Fruit fly (Drosophila melanogaster) whole organism, embryonic: ENCODE results near the gene CG13000.

Experiments used
- B-H2 ChIP-seq: fragments of 200-800 bp; sonication (Bioruptor generic); optimal IDR thresholded peaks from 2 replicates; lab custom pipeline; 2018; ENCODE audit warnings: missing biosample characterization, mild to moderate bottlenecking, missing genetic modification characterization
- CG10543 ChIP-seq: fragments of 200-800 bp; sonication (Bioruptor generic); optimal IDR thresholded peaks from 3 replicates; lab custom pipeline; 2017; ENCODE audit warnings: missing biosample characterization, mild to moderate bottlenecking, missing genetic modification characterization, moderate library complexity
- CG12744 ChIP-seq: fragments of 200-800 bp; sonication (Bioruptor generic); optimal IDR thresholded peaks from 2 replicates; lab custom pipeline; 2016; ENCODE audit warnings: missing biosample characterization, missing genetic modification characterization
- CG12942 ChIP-seq: fragments of 200-800 bp; sonication (Bioruptor generic); optimal IDR thresholded peaks from 3 replicates; lab custom pipeline; 2016; ENCODE audit warnings: missing biosample characterization, missing genetic modification characterization
- CG13894 ChIP-seq: fragments of 200-800 bp; sonication (Bioruptor generic); optimal IDR thresholded peaks from 3 replicates; lab custom pipeline; 2018; ENCODE audit warnings: missing biosample characterization, mild to moderate bottlenecking, missing genetic modification characterization, moderate library complexity
- CG15479 ChIP-seq: fragments of 200-800 bp; sonication (Bioruptor generic); optimal IDR thresholded peaks from 3 replicates; lab custom pipeline; 2019; ENCODE audit warnings: missing biosample characterization, mild to moderate bottlenecking, missing genetic modification characterization, moderate library complexity
- CG15696 ChIP-seq: fragments of 200-800 bp; sonication (Bioruptor generic); optimal IDR thresholded peaks from 2 replicates; lab custom pipeline; 2019; ENCODE audit warnings: missing biosample characterization, mild to moderate bottlenecking, missing genetic modification characterization, moderate library complexity
- CG17361 ChIP-seq: fragments of 200-800 bp; sonication (Bioruptor generic); IDR thresholded peaks from 3 replicates; pipeline ENCODE4 v1.3.6; 2022; ENCODE audit warnings: missing biosample characterization, missing genetic modification characterization
- CG18476 ChIP-seq: fragments of 200-800 bp; sonication (Bioruptor generic); optimal IDR thresholded peaks from 2 replicates; lab custom pipeline; 2016; ENCODE audit warnings: missing biosample characterization, mild to moderate bottlenecking, missing genetic modification characterization
- CG18599 ChIP-seq: fragments of 200-800 bp; sonication (Bioruptor generic); optimal IDR thresholded peaks from 3 replicates; lab custom pipeline; 2017; ENCODE audit warnings: missing biosample characterization, missing genetic modification characterization, mild to moderate bottlenecking, moderate library complexity, missing genetic modification reagents
- CG31365 ChIP-seq: fragments of 200-800 bp; sonication (Bioruptor generic); optimal IDR thresholded peaks from 2 replicates; lab custom pipeline; 2018; ENCODE audit warnings: missing biosample characterization, mild to moderate bottlenecking, missing genetic modification characterization
- CG32532 ChIP-seq: fragments of 200-800 bp; sonication (Bioruptor generic); IDR thresholded peaks from 2 replicates; pipeline ENCODE4 v1.3.6; 2022; ENCODE audit warnings: missing biosample characterization, missing genetic modification characterization
- CG3726 ChIP-seq: fragments of 200-800 bp; sonication (Bioruptor generic); IDR thresholded peaks from 3 replicates; pipeline ENCODE4, ENCODE4 v1.3.6; 2022; ENCODE audit warnings: missing biosample characterization, missing genetic modification characterization
- CG4360 ChIP-seq: fragments of 200-800 bp; sonication (Bioruptor generic); IDR thresholded peaks from 2 replicates; pipeline ENCODE4 v1.3.6; 2022; ENCODE audit warnings: missing biosample characterization, missing genetic modification characterization
- CG9437 ChIP-seq: fragments of 200-800 bp; sonication (Bioruptor generic); optimal IDR thresholded peaks from 2 replicates; lab custom pipeline; 2018; ENCODE audit warnings: missing biosample characterization, mild to moderate bottlenecking, missing genetic modification characterization
- CTCF ChIP-seq: fragments of 200-800 bp; sonication (Bioruptor generic); optimal IDR thresholded peaks from 2 replicates; lab custom pipeline; 2017; ENCODE audit warnings: missing biosample characterization, mild to moderate bottlenecking, missing genetic modification characterization, moderate library complexity
- D ChIP-seq, 2 experiments: fragments of 200-800 bp in 1 of 2; fragments of >200 bp in 1 of 2; sonication (Bioruptor generic) in 1 of 2; optimal IDR thresholded peaks; 2 replicates in 1 of 2; 3 replicates in 1 of 2; lab custom pipeline; 2017; ENCODE audit warnings: mild to moderate bottlenecking in 1 of 2, missing biosample characterization in 1 of 2, missing genetic modification characterization in 1 of 2, missing genetic modification reagents in 1 of 2
- Elba2 ChIP-seq: fragments of 200-800 bp; sonication (Bioruptor generic); optimal IDR thresholded peaks from 3 replicates; lab custom pipeline; 2016; ENCODE audit warnings: missing biosample characterization, missing genetic modification characterization
- HLH54F ChIP-seq: fragments of 200-800 bp; sonication (Bioruptor generic); optimal IDR thresholded peaks from 3 replicates; lab custom pipeline; 2016; ENCODE audit warnings: missing biosample characterization, missing genetic modification characterization
- Jarid2 ChIP-seq: fragments of 200-800 bp; sonication (Bioruptor generic); optimal IDR thresholded peaks from 3 replicates; lab custom pipeline; 2017; ENCODE audit warnings: mild to moderate bottlenecking, missing biosample characterization, missing genetic modification reagents, missing genetic modification characterization
- Lhr ChIP-seq: fragments of 200-800 bp; sonication (Bioruptor generic); optimal IDR thresholded peaks from 3 replicates; lab custom pipeline; 2017; ENCODE audit warnings: mild to moderate bottlenecking, missing biosample characterization, missing genetic modification reagents, missing genetic modification characterization
- Meics ChIP-seq: fragments of 200-800 bp; sonication (Bioruptor generic); optimal IDR thresholded peaks from 2 replicates; lab custom pipeline; 2017; ENCODE audit warnings: missing biosample characterization, mild to moderate bottlenecking, missing genetic modification characterization
- Myb ChIP-seq: fragments of 200-800 bp; sonication (Bioruptor generic); optimal IDR thresholded peaks from 2 replicates; lab custom pipeline; 2016; ENCODE audit warnings: missing biosample characterization, missing genetic modification characterization
- Oaz ChIP-seq: fragments of 200-800 bp; sonication (Bioruptor generic); IDR thresholded peaks from 2 replicates; pipeline ENCODE4 v1.3.6; 2022; ENCODE audit warnings: missing biosample characterization, missing genetic modification characterization
- Sry-δ ChIP-seq: fragments of 200-800 bp; sonication (Bioruptor generic); optimal IDR thresholded peaks from 2 replicates; lab custom pipeline; 2016; ENCODE audit warnings: missing biosample characterization, missing genetic modification characterization
- Xbp1 ChIP-seq: fragments of 200-800 bp; sonication (Bioruptor generic); optimal IDR thresholded peaks from 3 replicates; lab custom pipeline; 2016; ENCODE audit warnings: missing biosample characterization, mild to moderate bottlenecking, missing genetic modification characterization
- abd-A ChIP-seq: fragments of 200-800 bp; sonication (Bioruptor generic); optimal IDR thresholded peaks from 3 replicates; lab custom pipeline; 2019; ENCODE audit warnings: missing biosample characterization, mild to moderate bottlenecking, missing genetic modification characterization, moderate library complexity
- al ChIP-seq: fragments of 200-800 bp; sonication (Bioruptor generic); IDR thresholded peaks from 2 replicates; pipeline ENCODE4 v1.3.6; 2022; ENCODE audit warnings: missing biosample characterization, missing genetic modification characterization
- aop ChIP-seq: fragments of 200-800 bp; sonication (Bioruptor generic); IDR thresholded peaks from 2 replicates; pipeline ENCODE4 v1.3.6; 2022; ENCODE audit warnings: missing biosample characterization, missing genetic modification characterization
- ase ChIP-seq: fragments of 200-800 bp; sonication (Bioruptor generic); IDR thresholded peaks from 3 replicates; pipeline ENCODE4 v1.3.6; 2022; ENCODE audit warnings: missing biosample characterization, missing genetic modification characterization
- chinmo ChIP-seq: fragments of 200-800 bp; sonication (Bioruptor generic); IDR thresholded peaks from 4 replicates; pipeline ENCODE4 v1.3.6; 2022; ENCODE audit warnings: missing biosample characterization, missing genetic modification characterization; ENCODE audit not compliant: partially characterized antibody
- cwo ChIP-seq: fragments of 200-800 bp; sonication (Bioruptor generic); optimal IDR thresholded peaks from 3 replicates; lab custom pipeline; 2017; ENCODE audit warnings: missing biosample characterization, missing genetic modification characterization, mild to moderate bottlenecking, moderate library complexity, missing genetic modification reagents
- fru ChIP-seq: fragments of >200 bp; optimal IDR thresholded peaks from 2 replicates; lab custom pipeline; 2017
- gro ChIP-seq: fragments of 200-800 bp; sonication (Bioruptor generic); optimal IDR thresholded peaks from 2 replicates; lab custom pipeline; 2016; ENCODE audit warnings: missing biosample characterization, missing genetic modification characterization
- gsb ChIP-seq: fragments of 200-800 bp; sonication (Bioruptor generic); IDR thresholded peaks from 2 replicates; pipeline ENCODE4 v1.3.6; 2022; ENCODE audit warnings: missing biosample characterization, missing genetic modification characterization
- hkb ChIP-seq, 2 experiments: fragments of 200-800 bp in 1 of 2; fragments of >200 bp in 1 of 2; sonication (Bioruptor generic) in 1 of 2; IDR thresholded peaks in 1 of 2; optimal IDR thresholded peaks in 1 of 2; 2 replicates each; pipeline versions ENCODE4 v1.3.6 to Lab custom; 2017 to 2022; ENCODE audit warnings: missing biosample characterization in 1 of 2, missing genetic modification characterization in 1 of 2
- insv ChIP-seq, 2 experiments: fragments of 200-800 bp; sonication (Bioruptor generic); optimal IDR thresholded peaks; 3 replicates each; lab custom pipeline; 2016 to 2018; ENCODE audit warnings: missing biosample characterization in 2 of 2, missing genetic modification characterization in 2 of 2
- kah ChIP-seq: fragments of 200-800 bp; sonication (Bioruptor generic); optimal IDR thresholded peaks from 2 replicates; lab custom pipeline; 2018; ENCODE audit warnings: missing biosample characterization, mild to moderate bottlenecking, missing genetic modification characterization
- phol ChIP-seq: fragments of 200-800 bp; sonication (Bioruptor generic); optimal IDR thresholded peaks from 3 replicates; lab custom pipeline; 2018; ENCODE audit warnings: missing biosample characterization, mild to moderate bottlenecking, missing genetic modification characterization, moderate library complexity
- repo ChIP-seq: fragments of 200-800 bp; sonication (Bioruptor generic); optimal IDR thresholded peaks from 2 replicates; lab custom pipeline; 2016; ENCODE audit warnings: missing biosample characterization, missing genetic modification characterization
- sd ChIP-seq: fragments of 200-800 bp; sonication (Bioruptor generic); optimal IDR thresholded peaks from 3 replicates; lab custom pipeline; 2018; ENCODE audit warnings: missing biosample characterization, mild to moderate bottlenecking, missing genetic modification characterization, moderate library complexity
- ssp ChIP-seq: fragments of 200-800 bp; sonication (Bioruptor generic); IDR thresholded peaks from 2 replicates; pipeline ENCODE4 v1.3.6; 2022; ENCODE audit warnings: missing biosample characterization, missing genetic modification characterization
- trem ChIP-seq: fragments of 200-800 bp; optimal IDR thresholded peaks from 3 replicates; lab custom pipeline; 2019; ENCODE audit warnings: missing biosample characterization, mild to moderate bottlenecking, missing genetic modification characterization, moderate library complexity

The CG13000 gene

dm6 chrX:16900283-16900682 lies 48.0 kb downstream of the CG13000 start (continued):
- TF ChIP-seq phol (tag; lab: Kevin White, UChicago), result no peak
- TF ChIP-seq Meics, result no peak
- TF ChIP-seq Oaz (GFP tag; lab: Robert Waterston, UW), result no peak
- TF ChIP-seq al (GFP tag; lab: Robert Waterston, UW), result no peak
- TF ChIP-seq CG3726 (GFP tag; lab: Robert Waterston, UW), result no peak
- TF ChIP-seq hkb (optimal IDR thresholded peaks at IDR 0.05; lab: Kevin White, UChicago), result no peak
- TF ChIP-seq hkb (GFP tag; IDR thresholded peaks at IDR 0.05; lab: Robert Waterston, UW), result no peak
- peak; percentile 87 for TF ChIP-seq sd
- no peak for TF ChIP-seq B-H2 (GFP tag; lab: Kevin White, UChicago)
- no peak for TF ChIP-seq Xbp1
- TF ChIP-seq Jarid2 (GFP tag; lab: Kevin White, UChicago), result no peak
- TF ChIP-seq cwo (GFP tag; lab: Kevin White, UChicago), result peak; percentile 39
- TF ChIP-seq CG12744, result no peak
- TF ChIP-seq CG31365 (tag; lab: Kevin White, UChicago), result no peak
- TF ChIP-seq trem (tag; lab: Kevin White, UChicago), result no peak
- TF ChIP-seq Myb, result no peak
- no peak for TF ChIP-seq Elba2
- TF ChIP-seq CTCF (GFP tag; lab: Kevin White, UChicago), result no peak
- TF ChIP-seq CG18476 (GFP tag; lab: Kevin White, UChicago), result no peak
- no peak for TF ChIP-seq CG17361 (GFP tag; lab: Robert Waterston, UW)
- no peak for TF ChIP-seq CG32532 (GFP tag; lab: Robert Waterston, UW)
- TF ChIP-seq gro, result no peak
- TF ChIP-seq insv (GFP tag; optimal IDR thresholded peaks at IDR 0.05; lab: Kevin White, UChicago), result no peak
- TF ChIP-seq CG9437 (GFP tag; lab: Kevin White, UChicago), result no peak
- no peak for TF ChIP-seq CG15479 (GFP tag; lab: Kevin White, UChicago)
- no peak for TF ChIP-seq Sry-δ (GFP tag; lab: Kevin White, UChicago)
- TF ChIP-seq repo (GFP tag; lab: Kevin White, UChicago), result no peak
- no peak for TF ChIP-seq ssp (GFP tag; lab: Robert Waterston, UW)
- peak; percentile 33 for TF ChIP-seq CG13894 (tag; lab: Kevin White, UChicago)
- no peak for TF ChIP-seq CG12942
- TF ChIP-seq gsb (GFP tag; lab: Robert Waterston, UW), result no peak
- no peak for TF ChIP-seq D (optimal IDR thresholded peaks at IDR 0.05; lab: Kevin White, UChicago)
- no peak for TF ChIP-seq D (GFP tag; optimal IDR thresholded peaks at IDR 0.05; lab: Kevin White, UChicago)
- no peak for TF ChIP-seq kah (GFP tag; lab: Kevin White, UChicago)
- no peak for TF ChIP-seq ase (GFP tag; lab: Robert Waterston, UW)
- TF ChIP-seq HLH54F (GFP tag; lab: Kevin White, UChicago), result no peak
- TF ChIP-seq CG4360 (GFP tag; lab: Robert Waterston, UW), result peak; percentile 34; the same call in 1 of the 2 replicates
- no peak for TF ChIP-seq abd-A (tag; lab: Kevin White, UChicago)
- no peak for TF ChIP-seq CG18599 (GFP tag; lab: Kevin White, UChicago)
- no peak for TF ChIP-seq Lhr
- no peak for TF ChIP-seq CG10543 (GFP tag; lab: Kevin White, UChicago)
- no peak for TF ChIP-seq CG15696 (tag; lab: Kevin White, UChicago)
- no peak for TF ChIP-seq fru (lab: Kevin White, UChicago)
- TF ChIP-seq chinmo (GFP tag; lab: Robert Waterston, UW), result peak; percentile 97
- TF ChIP-seq aop (GFP tag; lab: Robert Waterston, UW), result no peak
